Worm (Caenorhabditis elegans) whole organism, late embryonic: ENCODE measurements around the gene T14G8.6.

Source experiments
- ceh-19 ChIP-seq: fragments of 200-800 bp; sonication (Bioruptor generic); optimal IDR thresholded peaks from 2 replicates; lab custom pipeline; 2018; ENCODE audit warnings: mild to moderate bottlenecking, missing genetic modification characterization, missing compliant biosample characterization
- ceh-48 ChIP-seq: sonication (generic microtip); optimal IDR thresholded peaks from 2 replicates; lab custom pipeline; 2016; ENCODE audit warnings: missing genetic modification characterization, inconsistent platforms, missing compliant biosample characterization
- fkh-10 ChIP-seq: fragments of 150-350 bp; optimal IDR thresholded peaks from 2 replicates; lab custom pipeline; 2014; ENCODE audit warnings: missing biosample characterization, missing genetic modification reagents, missing genetic modification characterization
- hlh-30 ChIP-seq: sonication (generic microtip); optimal IDR thresholded peaks from 2 replicates; lab custom pipeline; 2017; ENCODE audit warnings: antibody characterized with exemption, missing genetic modification characterization, missing compliant biosample characterization; ENCODE audit not compliant: insufficient read depth
- pqm-1 ChIP-seq: sonication (generic microtip); optimal IDR thresholded peaks from 2 replicates; lab custom pipeline; 2016; ENCODE audit warnings: missing genetic modification characterization, missing compliant biosample characterization
- sox-2 ChIP-seq: fragments of 200-800 bp; sonication (Bioruptor generic); IDR thresholded peaks from 2 replicates; pipeline ENCODE4 v1.3.6; 2022; ENCODE audit warnings: missing genetic modification reagents, missing genetic modification characterization, missing compliant biosample characterization

DNA sequence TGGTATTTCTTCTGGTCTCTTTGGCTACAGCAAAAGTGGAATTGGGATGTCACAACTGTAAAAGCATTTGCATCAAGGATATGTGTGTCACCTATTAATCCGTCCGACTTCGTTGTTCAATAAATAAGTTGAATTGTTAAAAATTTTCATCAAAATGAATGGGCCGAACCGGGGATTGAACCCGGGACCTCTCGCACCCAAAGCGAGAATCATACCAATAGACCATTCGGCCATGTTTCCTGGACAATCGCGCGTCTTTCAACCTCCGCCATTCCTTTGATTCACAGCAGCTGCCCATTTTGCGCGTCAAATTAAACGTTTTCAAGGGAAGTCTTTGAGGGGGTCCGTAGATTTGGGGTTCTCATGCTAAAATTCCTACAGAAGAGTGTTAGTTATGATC is 8.0 kb downstream of the T14G8.6 start:
- no peak for TF ChIP-seq ceh-48 (tag; lab: Kevin White, UChicago)
- TF ChIP-seq fkh-10 (GFP tag; lab: Kevin White, UChicago), result no peak
- TF ChIP-seq hlh-30, result no peak
- TF ChIP-seq pqm-1, result no peak
- no peak for TF ChIP-seq sox-2 (GFP tag; lab: Robert Waterston, UW)
- no peak for TF ChIP-seq ceh-19 (GFP tag; lab: Kevin White, UChicago)
